Worm (Caenorhabditis elegans) whole organism, young adult: ENCODE data around the gene C45H4.21.

Experiments used
- lir-1 ChIP-seq: fragments of 200-800 bp; sonication (Bioruptor generic); conservative IDR thresholded peaks from 2 replicates; pipeline ENCODE4 v1.3.6; 2022; ENCODE audit warnings: missing genetic modification reagents, missing genetic modification characterization, missing compliant biosample characterization
- mxl-1 ChIP-seq: sonication (generic microtip); optimal IDR thresholded peaks from 2 replicates; lab custom pipeline; 2016; ENCODE audit warnings: missing genetic modification characterization, missing compliant biosample characterization
- nfya-1 ChIP-seq: sonication (generic microtip); optimal IDR thresholded peaks from 2 replicates; lab custom pipeline; 2017; ENCODE audit warnings: antibody characterized with exemption, missing compliant biosample characterization, missing genetic modification characterization, borderline replicate concordance; ENCODE audit not compliant: insufficient read depth
- unc-62 ChIP-seq: fragments of 150-350 bp; optimal IDR thresholded peaks from 2 replicates; lab custom pipeline; 2014; ENCODE audit warnings: missing biosample characterization, missing genetic modification reagents, missing genetic modification characterization
- ztf-28 ChIP-seq: fragments of 200-800 bp; sonication (Bioruptor generic); IDR thresholded peaks from 2 replicates; pipeline ENCODE4 v1.3.6; 2022; ENCODE audit warnings: missing genetic modification reagents, missing genetic modification characterization, missing compliant biosample characterization

- no peak for TF ChIP-seq lir-1 (GFP tag; lab: Robert Waterston, UW)
- no peak for TF ChIP-seq nfya-1 (tag; lab: Kevin White, UChicago)
- TF ChIP-seq ztf-28, result no peak
- no peak for TF ChIP-seq mxl-1 (tag; lab: Kevin White, UChicago)
- no peak for TF ChIP-seq unc-62 (GFP tag; lab: Kevin White, UChicago)
Measured at ce11 chrV:2137010-2137409, 12.3 kb downstream of the C45H4.21 start.
